Fruit fly (Drosophila melanogaster): ENCODE results near the gene RpL34a.
A peak's percentile ranks its signal among the peaks of the same experiment; 100 is the strongest.

RpL34a gene

dm6 chr3R:26059195-26059594, at the start of gene RpL34a, which contains the start of gene Trmt61 (continued):
- TF ChIP-seq CG10267 (tag; optimal IDR thresholded peaks at IDR 0.05) (peak; percentile 90), crol (GFP tag; IDR thresholded peaks at IDR 0.05) (no peak), Dbx (GFP tag; IDR thresholded peaks at IDR 0.05) (peak; percentile 84), dysf (GFP tag; IDR thresholded peaks at IDR 0.05) (peak; percentile 91), Six4 (GFP tag; optimal IDR thresholded peaks at IDR 0.05) (peak; percentile 81), HLH3B (GFP tag; IDR thresholded peaks at IDR 0.05) (peak; percentile 80), CG6683 (GFP tag; optimal IDR thresholded peaks at IDR 0.05) (peak; percentile 88), sd (tag; optimal IDR thresholded peaks at IDR 0.05) (no peak), CG8089 (GFP tag; optimal IDR thresholded peaks at IDR 0.05) (peak; percentile 65), CG2129 (GFP tag; IDR thresholded peaks at IDR 0.05; ENCODE audit: partially characterized antibody) (peak; percentile 81), CG42726 (GFP tag; IDR thresholded peaks at IDR 0.05; ENCODE audit: partially characterized antibody) (no peak), CG6254 (GFP tag; optimal IDR thresholded peaks at IDR 0.05) (peak; percentile 84), BEAF-32 (GFP tag; optimal IDR thresholded peaks at IDR 0.05) (peak; percentile 94), otp (GFP tag; IDR thresholded peaks at IDR 0.05) (peak; percentile 61; the same call in 2 of the 3 replicates), kay (GFP tag; optimal IDR thresholded peaks at IDR 0.05) (peak; percentile 63), TFAM (GFP tag; optimal IDR thresholded peaks at IDR 0.05) (peak; percentile 82), Fer3 (tag; optimal IDR thresholded peaks at IDR 0.05) (peak; percentile 86), zf30C (GFP tag; optimal IDR thresholded peaks at IDR 0.05) (peak; percentile 28), Hr51 (GFP tag; optimal IDR thresholded peaks at IDR 0.05) (peak; percentile 76 to 86), CG10979 (tag; optimal IDR thresholded peaks at IDR 0.05) (peak; percentile 83), ash1 (GFP tag; optimal IDR thresholded peaks at IDR 0.05) (no peak), CG3726 (GFP tag; IDR thresholded peaks at IDR 0.05) (peak; percentile 69; the same call in 1 of the 3 replicates), tgo (GFP tag; IDR thresholded peaks at IDR 0.05) (peak; percentile 64; the same call in 2 of the 3 replicates), nau (GFP tag; optimal IDR thresholded peaks at IDR 0.05) (peak; percentile 95), CG10366 (GFP tag; IDR thresholded peaks at IDR 0.05) (peak; percentile 59), psq (GFP tag; optimal IDR thresholded peaks at IDR 0.05) (peak; percentile 29), CG12942 (GFP tag; optimal IDR thresholded peaks at IDR 0.05) (peak; percentile 67), CG12104 (GFP tag; optimal IDR thresholded peaks at IDR 0.05) (peak; percentile 93), CG30020 (tag; optimal IDR thresholded peaks at IDR 0.05) (peak; percentile 76), CG8478 (optimal IDR thresholded peaks at IDR 0.05) (no peak), seq (GFP tag; IDR thresholded peaks at IDR 0.05) (no peak; the same call in 1 of the 2 replicates), chm (GFP tag; IDR thresholded peaks at IDR 0.05) (peak; percentile 72), CG4424 (GFP tag; optimal IDR thresholded peaks at IDR 0.05) (peak; percentile 87), CG14441 (GFP tag; IDR thresholded peaks at IDR 0.05) (peak; percentile 52), CG33557 (GFP tag; optimal IDR thresholded peaks at IDR 0.05) (peak; percentile 94), CG13296 (GFP tag; optimal IDR thresholded peaks at IDR 0.05) (peak; percentile 95), insv (GFP tag; optimal IDR thresholded peaks at IDR 0.05) (peak in 1 of 2 experiments; percentile 82), CG9876 (GFP tag; optimal IDR thresholded peaks at IDR 0.05) (peak; percentile 21), NK7.1 (GFP tag; optimal IDR thresholded peaks at IDR 0.05) (peak; percentile 77), wek (GFP tag; optimal IDR thresholded peaks at IDR 0.05) (peak; percentile 81), CG1792 (GFP tag; optimal IDR thresholded peaks at IDR 0.05) (peak; percentile 51), Dfd (GFP tag; optimal IDR thresholded peaks at IDR 0.05) (no peak), yki (optimal IDR thresholded peaks at IDR 0.05) (no peak), C15 (GFP tag; IDR thresholded peaks at IDR 0.05) (no peak), CG6854 (GFP tag; optimal IDR thresholded peaks at IDR 0.05) (peak; percentile 86), Nf-YC (tag; optimal IDR thresholded peaks at IDR 0.05) (peak; percentile 81), CG13287 (GFP tag; IDR thresholded peaks at IDR 0.05; ENCODE audit: partially characterized antibody) (peak; percentile 95), CG1832 (GFP tag; optimal IDR thresholded peaks at IDR 0.05) (no peak), oc (tag; optimal IDR thresholded peaks at IDR 0.05) (peak; percentile 76), CG31365 (tag; optimal IDR thresholded peaks at IDR 0.05) (peak; percentile 77), CG10321 (GFP tag; IDR thresholded peaks at IDR 0.05) (peak; percentile 66)
